Fruit fly (Drosophila melanogaster) whole organism, embryonic: ENCODE data around the gene Npc2f.

Experiments
- CG10321 ChIP-seq: fragments of 200-800 bp; sonication (Bioruptor generic); IDR thresholded peaks from 2 replicates; pipeline ENCODE4 v1.3.6; 2022; ENCODE audit warnings: missing biosample characterization, missing genetic modification characterization
- CG11723 ChIP-seq: fragments of 200-800 bp; sonication (Bioruptor generic); optimal IDR thresholded peaks from 2 replicates; lab custom pipeline; 2017; ENCODE audit warnings: missing biosample characterization, mild to moderate bottlenecking, missing genetic modification characterization
- CG13894 ChIP-seq: fragments of 200-800 bp; sonication (Bioruptor generic); optimal IDR thresholded peaks from 3 replicates; lab custom pipeline; 2018; ENCODE audit warnings: missing biosample characterization, mild to moderate bottlenecking, missing genetic modification characterization, moderate library complexity
- CG15601 ChIP-seq: fragments of 200-800 bp; sonication (Bioruptor generic); optimal IDR thresholded peaks from 3 replicates; lab custom pipeline; 2019; ENCODE audit warnings: missing biosample characterization, mild to moderate bottlenecking, missing genetic modification characterization, moderate library complexity
- CG15696 ChIP-seq: fragments of 200-800 bp; sonication (Bioruptor generic); optimal IDR thresholded peaks from 2 replicates; lab custom pipeline; 2019; ENCODE audit warnings: missing biosample characterization, mild to moderate bottlenecking, missing genetic modification characterization, moderate library complexity
- CG17186 ChIP-seq: fragments of 200-800 bp; sonication (Bioruptor generic); optimal IDR thresholded peaks from 3 replicates; lab custom pipeline; 2017; ENCODE audit warnings: missing biosample characterization, missing genetic modification reagents, missing genetic modification characterization
- CG17361 ChIP-seq: fragments of 200-800 bp; sonication (Bioruptor generic); IDR thresholded peaks from 3 replicates; pipeline ENCODE4 v1.3.6; 2022; ENCODE audit warnings: missing biosample characterization, missing genetic modification characterization
- CG17385 ChIP-seq: fragments of 200-800 bp; sonication (Bioruptor generic); optimal IDR thresholded peaks from 3 replicates; lab custom pipeline; 2018; ENCODE audit warnings: missing biosample characterization, mild to moderate bottlenecking, missing genetic modification characterization
- CG34376 ChIP-seq: fragments of 200-800 bp; sonication (Bioruptor generic); optimal IDR thresholded peaks from 2 replicates; lab custom pipeline; 2018; ENCODE audit warnings: missing biosample characterization, mild to moderate bottlenecking, missing genetic modification characterization
- CG4854 ChIP-seq: fragments of 200-800 bp; sonication (Bioruptor generic); optimal IDR thresholded peaks from 2 replicates; lab custom pipeline; 2016; ENCODE audit warnings: missing biosample characterization, missing genetic modification characterization, inconsistent platforms
- CG5953 ChIP-seq: fragments of 200-800 bp; sonication (Bioruptor generic); IDR thresholded peaks from 2 replicates; pipeline ENCODE4 v1.3.6; 2022; ENCODE audit warnings: missing biosample characterization, missing genetic modification characterization
- CG6654 ChIP-seq: fragments of 200-800 bp; sonication (Bioruptor generic); optimal IDR thresholded peaks from 2 replicates; lab custom pipeline; 2017; ENCODE audit warnings: missing biosample characterization, mild to moderate bottlenecking, missing genetic modification characterization
- CG8089 ChIP-seq: fragments of 200-800 bp; sonication (Bioruptor generic); optimal IDR thresholded peaks from 3 replicates; lab custom pipeline; 2016; ENCODE audit warnings: missing biosample characterization, missing genetic modification characterization
- CG8388 ChIP-seq: fragments of 200-800 bp; sonication (Bioruptor generic); optimal IDR thresholded peaks from 2 replicates; lab custom pipeline; 2019; ENCODE audit warnings: missing biosample characterization, mild to moderate bottlenecking, missing genetic modification characterization, moderate library complexity
- Camta ChIP-seq: fragments of 200-800 bp; sonication (Bioruptor generic); optimal IDR thresholded peaks from 2 replicates; lab custom pipeline; 2016; ENCODE audit warnings: missing biosample characterization, missing genetic modification characterization
- Dbx ChIP-seq: fragments of 200-800 bp; sonication (Bioruptor generic); IDR thresholded peaks from 3 replicates; pipeline ENCODE4 v1.3.6; 2022; ENCODE audit warnings: missing biosample characterization, missing genetic modification characterization
- Eip74EF ChIP-seq, 2 experiments: fragments of 200-800 bp in 1 of 2; fragments of >200 bp in 1 of 2; sonication (Bioruptor generic) in 1 of 2; optimal IDR thresholded peaks; 2 replicates each; lab custom pipeline; 2017 to 2019; ENCODE audit warnings: missing biosample characterization in 2 of 2, missing genetic modification characterization in 2 of 2, mild to moderate bottlenecking in 1 of 2, moderate library complexity in 1 of 2
- H15 ChIP-seq: fragments of 200-800 bp; sonication (Bioruptor generic); IDR thresholded peaks from 3 replicates; pipeline ENCODE4 v1.3.6; 2022; ENCODE audit warnings: missing biosample characterization, missing genetic modification characterization
- Hmr ChIP-seq: fragments of 200-800 bp; sonication (Bioruptor generic); optimal IDR thresholded peaks from 3 replicates; lab custom pipeline; 2017; ENCODE audit warnings: mild to moderate bottlenecking, missing biosample characterization, missing genetic modification reagents, missing genetic modification characterization
- Hr3 ChIP-seq: fragments of 200-800 bp; sonication (Bioruptor generic); optimal IDR thresholded peaks from 3 replicates; lab custom pipeline; 2016; ENCODE audit warnings: missing biosample characterization, missing genetic modification characterization
- Jarid2 ChIP-seq: fragments of 200-800 bp; sonication (Bioruptor generic); optimal IDR thresholded peaks from 3 replicates; lab custom pipeline; 2017; ENCODE audit warnings: mild to moderate bottlenecking, missing biosample characterization, missing genetic modification reagents, missing genetic modification characterization
- Max ChIP-seq: fragments of 200-800 bp; sonication (Bioruptor generic); optimal IDR thresholded peaks from 2 replicates; lab custom pipeline; 2016; ENCODE audit warnings: missing biosample characterization, mild to moderate bottlenecking, missing genetic modification characterization
- NC2β ChIP-seq: fragments of 200-800 bp; sonication (Bioruptor generic); optimal IDR thresholded peaks from 2 replicates; lab custom pipeline; 2016; ENCODE audit warnings: missing biosample characterization, missing genetic modification characterization
- Oaz ChIP-seq: fragments of 200-800 bp; sonication (Bioruptor generic); IDR thresholded peaks from 2 replicates; pipeline ENCODE4 v1.3.6; 2022; ENCODE audit warnings: missing biosample characterization, missing genetic modification characterization
- Taf1 ChIP-seq: fragments of 200-800 bp; sonication (Bioruptor generic); IDR thresholded peaks from 2 replicates; pipeline ENCODE4 v1.3.6; 2022; ENCODE audit warnings: missing biosample characterization, missing genetic modification characterization
- ara ChIP-seq: fragments of 200-800 bp; sonication (Bioruptor generic); IDR thresholded peaks from 2 replicates; pipeline ENCODE4 v1.3.6; 2022; ENCODE audit warnings: missing biosample characterization, missing genetic modification characterization
- bab2 ChIP-seq: fragments of 200-800 bp; sonication (Bioruptor generic); optimal IDR thresholded peaks from 2 replicates; lab custom pipeline; 2016; ENCODE audit warnings: missing biosample characterization, missing genetic modification characterization
- cad ChIP-seq: fragments of >200 bp; optimal IDR thresholded peaks from 2 replicates; lab custom pipeline; 2017; ENCODE audit warnings: missing biosample characterization, missing genetic modification characterization
- caup ChIP-seq: fragments of 200-800 bp; sonication (Bioruptor generic); optimal IDR thresholded peaks from 3 replicates; lab custom pipeline; 2017; ENCODE audit warnings: missing biosample characterization, mild to moderate bottlenecking, missing genetic modification characterization, moderate library complexity; ENCODE audit not compliant: severe bottlenecking
- croc ChIP-seq: fragments of 200-800 bp; sonication (Bioruptor generic); conservative IDR thresholded peaks from 3 replicates; pipeline ENCODE4 v1.3.6; 2022; ENCODE audit warnings: missing biosample characterization, missing genetic modification characterization
- crp ChIP-seq, 2 experiments: fragments of 200-800 bp; sonication (Bioruptor generic); optimal IDR thresholded peaks; 2 replicates in 1 of 2; 3 replicates in 1 of 2; lab custom pipeline; 2017; ENCODE audit warnings: missing biosample characterization in 2 of 2, missing genetic modification characterization in 2 of 2, mild to moderate bottlenecking in 1 of 2, moderate library complexity in 1 of 2
- dpn ChIP-seq, 2 experiments: fragments of 200-800 bp; sonication (Bioruptor generic); optimal IDR thresholded peaks; 3 replicates each; lab custom pipeline; 2016; ENCODE audit warnings: missing biosample characterization in 2 of 2, missing genetic modification characterization in 2 of 2
- fd3F ChIP-seq: fragments of 200-800 bp; sonication (Bioruptor generic); optimal IDR thresholded peaks from 2 replicates; lab custom pipeline; 2018; ENCODE audit warnings: missing biosample characterization, mild to moderate bottlenecking, missing genetic modification characterization, moderate library complexity
- fd96Cb ChIP-seq: fragments of 200-800 bp; sonication (Bioruptor generic); optimal IDR thresholded peaks from 2 replicates; lab custom pipeline; 2018; ENCODE audit warnings: missing biosample characterization, mild to moderate bottlenecking, missing genetic modification characterization, moderate library complexity
- gsb ChIP-seq: fragments of 200-800 bp; sonication (Bioruptor generic); IDR thresholded peaks from 2 replicates; pipeline ENCODE4 v1.3.6; 2022; ENCODE audit warnings: missing biosample characterization, missing genetic modification characterization
- h ChIP-seq: fragments of >200 bp; optimal IDR thresholded peaks from 2 replicates; lab custom pipeline; 2017
- hb ChIP-seq: fragments of 200-800 bp; sonication (Bioruptor generic); IDR thresholded peaks from 3 replicates; pipeline ENCODE4 v1.3.6; 2022; ENCODE audit warnings: missing biosample characterization, missing genetic modification characterization; ENCODE audit not compliant: partially characterized antibody
- knrl ChIP-seq: fragments of 200-800 bp; sonication (Bioruptor generic); IDR thresholded peaks from 3 replicates; pipeline ENCODE4 v1.3.6; 2022; ENCODE audit warnings: missing biosample characterization, missing genetic modification characterization; ENCODE audit not compliant: partially characterized antibody
- mam ChIP-seq: fragments of 200-800 bp; sonication (Bioruptor generic); optimal IDR thresholded peaks from 3 replicates; lab custom pipeline; 2016; ENCODE audit warnings: missing biosample characterization, missing genetic modification characterization
- oc ChIP-seq: fragments of 200-800 bp; sonication (Bioruptor generic); optimal IDR thresholded peaks from 2 replicates; lab custom pipeline; 2018; ENCODE audit warnings: missing biosample characterization, mild to moderate bottlenecking, missing genetic modification characterization, moderate library complexity
- pb ChIP-seq: fragments of 200-800 bp; sonication (Bioruptor generic); optimal IDR thresholded peaks from 3 replicates; lab custom pipeline; 2016; ENCODE audit warnings: missing biosample characterization, missing genetic modification characterization
- pnt ChIP-seq: fragments of 200-800 bp; sonication (Bioruptor generic); optimal IDR thresholded peaks from 3 replicates; lab custom pipeline; 2016; ENCODE audit warnings: missing biosample characterization, missing genetic modification characterization
- prd ChIP-seq, 3 experiments: fragments of >200 bp in 2 of 3; fragments of 200-800 bp in 1 of 3; sonication (Bioruptor generic) in 1 of 3; optimal IDR thresholded peaks in 2 of 3; IDR thresholded peaks in 1 of 3; 2 replicates in 2 of 3; 3 replicates in 1 of 3; pipeline versions ENCODE4 v1.3.6 to Lab custom; 2017 to 2022; ENCODE audit warnings: missing biosample characterization in 1 of 3, missing genetic modification characterization in 1 of 3
- pzg ChIP-seq: fragments of 200-800 bp; sonication (Bioruptor generic); optimal IDR thresholded peaks from 3 replicates; lab custom pipeline; 2018; ENCODE audit warnings: missing biosample characterization, mild to moderate bottlenecking, missing genetic modification characterization, moderate library complexity
- sisA ChIP-seq: fragments of 200-800 bp; sonication (Bioruptor generic); IDR thresholded peaks from 2 replicates; pipeline ENCODE4 v1.3.6; 2022; ENCODE audit warnings: missing biosample characterization, missing genetic modification characterization
- tin ChIP-seq: fragments of 200-800 bp; sonication (Bioruptor generic); optimal IDR thresholded peaks from 3 replicates; lab custom pipeline; 2016; ENCODE audit warnings: missing biosample characterization, missing genetic modification characterization
- tup ChIP-seq: fragments of 200-800 bp; sonication (Bioruptor generic); optimal IDR thresholded peaks from 2 replicates; lab custom pipeline; 2016; ENCODE audit warnings: missing biosample characterization, mild to moderate bottlenecking, missing genetic modification characterization, moderate library complexity
- twi ChIP-seq: fragments of 200-800 bp; optimal IDR thresholded peaks from 2 replicates; lab custom pipeline; 2019; ENCODE audit warnings: missing biosample characterization, mild to moderate bottlenecking, missing genetic modification characterization, moderate library complexity
- unc-4 ChIP-seq: fragments of 200-800 bp; sonication (Bioruptor generic); IDR thresholded peaks from 2 replicates; pipeline ENCODE4 v1.3.6; 2022; ENCODE audit warnings: missing biosample characterization, missing genetic modification characterization; ENCODE audit not compliant: partially characterized antibody

The Npc2f gene

DNA sequence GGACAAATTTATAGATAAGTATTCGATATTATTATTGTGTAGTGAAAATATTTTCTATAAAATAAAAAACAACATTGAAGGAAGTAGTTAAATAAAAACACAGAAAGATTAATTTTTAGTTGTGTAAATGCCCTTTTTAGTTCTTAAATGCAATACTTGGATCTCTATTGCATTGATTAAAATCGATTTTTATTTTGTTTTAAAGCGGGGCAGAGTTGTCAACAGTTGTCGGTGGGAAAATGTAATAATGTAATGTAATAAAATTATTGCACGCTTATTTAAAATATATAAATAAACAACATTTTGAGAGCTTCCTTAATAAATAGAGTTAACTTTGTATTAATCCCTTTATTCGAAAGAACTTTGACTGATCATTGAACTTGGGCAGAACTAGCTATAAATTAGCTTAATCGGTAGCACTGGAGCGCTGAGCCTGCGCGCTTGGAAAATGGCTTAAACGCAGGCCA, 25.9 kb downstream of the Npc2f start, which contains the start of gene Apc2 (continued):
- peak; percentile 41 for TF ChIP-seq mam (GFP tag; lab: Kevin White, UChicago)
- peak; percentile 62 for TF ChIP-seq fd96Cb (tag; lab: Kevin White, UChicago)
- no peak for TF ChIP-seq oc
- TF ChIP-seq dpn (GFP tag; optimal IDR thresholded peaks at IDR 0.05; lab: Kevin White, UChicago) = peak; percentile 34 to 61
- TF ChIP-seq CG15601 (tag; lab: Kevin White, UChicago) = peak; percentile 47
- no peak for TF ChIP-seq CG6654 (GFP tag; lab: Kevin White, UChicago)
- no peak for TF ChIP-seq h (lab: Kevin White, UChicago)
- no peak for TF ChIP-seq CG5953
- TF ChIP-seq Oaz (GFP tag; lab: Robert Waterston, UW) = no peak
- TF ChIP-seq pzg (GFP tag; lab: Kevin White, UChicago) = peak; percentile 21
- TF ChIP-seq CG8089 = no peak
- TF ChIP-seq Hr3 (GFP tag; lab: Kevin White, UChicago) = peak; percentile 60
- no peak for TF ChIP-seq cad (GFP tag; lab: Kevin White, UChicago)
- TF ChIP-seq tup (GFP tag; lab: Kevin White, UChicago) = peak; percentile 30
- peak; percentile 61 for TF ChIP-seq CG15696 (tag; lab: Kevin White, UChicago)
- TF ChIP-seq Hmr (GFP tag; lab: Kevin White, UChicago) = peak; percentile 48
- TF ChIP-seq prd (optimal IDR thresholded peaks at IDR 0.05; lab: Kevin White, UChicago) = no peak
- peak; percentile 69 for TF ChIP-seq prd (GFP tag; IDR thresholded peaks at IDR 0.05; lab: Robert Waterston, UW)
- peak; percentile 85 for TF ChIP-seq CG17361
- peak; percentile 46; the same call in 1 of the 3 replicates for TF ChIP-seq knrl (GFP tag; lab: Robert Waterston, UW)
- no peak for TF ChIP-seq pnt (GFP tag; lab: Kevin White, UChicago)
- no peak for TF ChIP-seq H15 (GFP tag; lab: Robert Waterston, UW)
- TF ChIP-seq CG34376 (GFP tag; lab: Kevin White, UChicago) = peak; percentile 9
- no peak for TF ChIP-seq Jarid2 (GFP tag; lab: Kevin White, UChicago)
- TF ChIP-seq CG13894 = peak; percentile 52
- TF ChIP-seq gsb (GFP tag; lab: Robert Waterston, UW) = no peak
- TF ChIP-seq Taf1 (GFP tag; lab: Robert Waterston, UW) = 0 out of 2 replicates have a peak, but pooled peaks have one; percentile 43
- TF ChIP-seq tin (GFP tag; lab: Kevin White, UChicago) = peak; percentile 56
- no peak for TF ChIP-seq croc (GFP tag; lab: Robert Waterston, UW)
- TF ChIP-seq caup (GFP tag; lab: Kevin White, UChicago) = peak; percentile 43
- TF ChIP-seq CG8388 (GFP tag; lab: Kevin White, UChicago) = peak; percentile 55
- TF ChIP-seq CG17385 (GFP tag; lab: Kevin White, UChicago) = peak; percentile 54
- TF ChIP-seq fd3F (GFP tag; lab: Kevin White, UChicago) = peak; percentile 53
- peak; percentile 12 to 84 for TF ChIP-seq crp (GFP tag; optimal IDR thresholded peaks at IDR 0.05; lab: Kevin White, UChicago)
- TF ChIP-seq pb (GFP tag; lab: Kevin White, UChicago) = no peak
- TF ChIP-seq Dbx (GFP tag; lab: Robert Waterston, UW) = 0 out of 3 replicates have a peak, but pooled peaks have one; percentile 19
- TF ChIP-seq CG11723 (GFP tag; lab: Kevin White, UChicago) = peak; percentile 2
- peak; percentile 55; the same call in 1 of the 2 replicates for TF ChIP-seq ara (GFP tag; lab: Robert Waterston, UW)
- TF ChIP-seq Camta (GFP tag; lab: Kevin White, UChicago) = peak; percentile 23
- TF ChIP-seq Max (GFP tag; lab: Kevin White, UChicago) = peak; percentile 35
- TF ChIP-seq twi = peak; percentile 40
- TF ChIP-seq NC2β (GFP tag; lab: Kevin White, UChicago) = no peak
- peak; percentile 25 for TF ChIP-seq CG4854
- TF ChIP-seq CG10321 (GFP tag; lab: Robert Waterston, UW) = 0 out of 2 replicates have a peak, but pooled peaks have one; percentile 21
- TF ChIP-seq bab2 (GFP tag; lab: Kevin White, UChicago) = peak; percentile 49
- TF ChIP-seq Eip74EF (GFP tag; optimal IDR thresholded peaks at IDR 0.05; lab: Kevin White, UChicago) = peak in 1 of 2 experiments; percentile 29
- peak; percentile 52 for TF ChIP-seq CG17186 (GFP tag; lab: Kevin White, UChicago)
- no peak for TF ChIP-seq hb (GFP tag; lab: Robert Waterston, UW)
- peak; percentile 66 for TF ChIP-seq sisA (GFP tag; lab: Robert Waterston, UW)
- TF ChIP-seq unc-4 (GFP tag; lab: Robert Waterston, UW) = peak; percentile 71; the same call in 1 of the 2 replicates
